Fruit fly (Drosophila melanogaster) whole organism, prepupa: ENCODE results near the gene eRF1.

ENCODE experiments used
- Blimp-1 ChIP-seq: fragments of 200-800 bp; sonication (Bioruptor generic); optimal IDR thresholded peaks from 3 replicates; lab custom pipeline; 2017; ENCODE audit warnings: missing biosample characterization, missing genetic modification characterization, mild to moderate bottlenecking, moderate library complexity, missing genetic modification reagents
- CG10631 ChIP-seq: fragments of 200-800 bp; sonication (Bioruptor generic); optimal IDR thresholded peaks from 2 replicates; lab custom pipeline; 2016; ENCODE audit warnings: missing biosample characterization, missing genetic modification characterization
- CG10669 ChIP-seq: fragments of 200-800 bp; sonication (Bioruptor generic); optimal IDR thresholded peaks from 3 replicates; lab custom pipeline; 2018; ENCODE audit warnings: missing biosample characterization, mild to moderate bottlenecking, missing genetic modification characterization, moderate library complexity
- CG11294 ChIP-seq: fragments of 200-800 bp; sonication (Bioruptor generic); IDR thresholded peaks from 2 replicates; pipeline ENCODE4 v1.3.6; 2022; ENCODE audit warnings: missing biosample characterization, missing genetic modification characterization
- CG11762 ChIP-seq: fragments of 200-800 bp; sonication (Bioruptor generic); optimal IDR thresholded peaks from 3 replicates; lab custom pipeline; 2016; ENCODE audit warnings: missing biosample characterization, missing genetic modification characterization; ENCODE audit not compliant: insufficient read depth
- CG15336 ChIP-seq: fragments of 200-800 bp; sonication (Bioruptor generic); IDR thresholded peaks from 2 replicates; pipeline ENCODE4 v1.3.6; 2022; ENCODE audit warnings: missing biosample characterization, missing genetic modification characterization
- CG1621 ChIP-seq: fragments of 200-800 bp; sonication (Bioruptor generic); optimal IDR thresholded peaks from 3 replicates; lab custom pipeline; 2018; ENCODE audit warnings: missing biosample characterization, mild to moderate bottlenecking, missing genetic modification characterization
- CG31627 ChIP-seq: fragments of 200-800 bp; sonication (Bioruptor generic); optimal IDR thresholded peaks from 3 replicates; lab custom pipeline; 2016; ENCODE audit warnings: missing biosample characterization, missing genetic modification characterization
- CG32006 ChIP-seq: fragments of 200-800 bp; sonication (Bioruptor generic); optimal IDR thresholded peaks from 3 replicates; lab custom pipeline; 2017; ENCODE audit warnings: missing biosample characterization, mild to moderate bottlenecking, missing genetic modification characterization
- CG34406 ChIP-seq: fragments of 200-800 bp; sonication (Bioruptor generic); optimal IDR thresholded peaks from 3 replicates; lab custom pipeline; 2016; ENCODE audit warnings: missing biosample characterization, missing genetic modification characterization
- CG3919 ChIP-seq: fragments of 200-800 bp; sonication (Bioruptor generic); optimal IDR thresholded peaks from 3 replicates; lab custom pipeline; 2016; ENCODE audit warnings: missing biosample characterization, missing genetic modification characterization
- CG4318 ChIP-seq: fragments of 200-800 bp; sonication (Bioruptor generic); optimal IDR thresholded peaks from 3 replicates; lab custom pipeline; 2017; ENCODE audit warnings: missing biosample characterization, mild to moderate bottlenecking, missing genetic modification characterization
- CG6163 ChIP-seq: fragments of 200-800 bp; sonication (Bioruptor generic); IDR thresholded peaks from 3 replicates; pipeline ENCODE4 v1.3.6; 2022; ENCODE audit warnings: missing biosample characterization, missing genetic modification characterization
- CG6792 ChIP-seq: fragments of 200-800 bp; sonication (Bioruptor generic); optimal IDR thresholded peaks from 3 replicates; lab custom pipeline; 2016; ENCODE audit warnings: missing biosample characterization, missing genetic modification characterization
- CG6808 ChIP-seq: fragments of 200-800 bp; sonication (Bioruptor generic); optimal IDR thresholded peaks from 3 replicates; lab custom pipeline; 2017; ENCODE audit warnings: missing biosample characterization, missing genetic modification characterization, mild to moderate bottlenecking, moderate library complexity, missing genetic modification reagents
- CG7368 ChIP-seq: fragments of 200-800 bp; sonication (Bioruptor generic); optimal IDR thresholded peaks from 3 replicates; lab custom pipeline; 2016; ENCODE audit warnings: missing biosample characterization, missing genetic modification characterization
- CG8119 ChIP-seq: fragments of 200-800 bp; sonication (Bioruptor generic); IDR thresholded peaks from 3 replicates; pipeline ENCODE4 v1.3.6; 2022; ENCODE audit warnings: missing biosample characterization, missing genetic modification characterization
- CG8632 ChIP-seq: fragments of 200-800 bp; sonication (Bioruptor generic); optimal IDR thresholded peaks from 3 replicates; lab custom pipeline; 2016; ENCODE audit warnings: missing biosample characterization, missing genetic modification characterization
- Eip75B ChIP-seq: fragments of 200-800 bp; sonication (Bioruptor generic); optimal IDR thresholded peaks from 3 replicates; lab custom pipeline; 2016; ENCODE audit warnings: missing biosample characterization, missing genetic modification characterization
- Eip93F ChIP-seq: fragments of 200-800 bp; sonication (Bioruptor generic); optimal IDR thresholded peaks from 2 replicates; lab custom pipeline; 2016; ENCODE audit warnings: missing biosample characterization, mild to moderate bottlenecking, missing genetic modification characterization
- Ets21C ChIP-seq: fragments of 200-800 bp; sonication (Bioruptor generic); optimal IDR thresholded peaks from 3 replicates; lab custom pipeline; 2016; ENCODE audit warnings: missing biosample characterization, missing genetic modification characterization
- Ets96B ChIP-seq: fragments of 200-800 bp; optimal IDR thresholded peaks from 2 replicates; lab custom pipeline; 2019; ENCODE audit warnings: missing biosample characterization, mild to moderate bottlenecking, missing genetic modification characterization, moderate library complexity
- Gug ChIP-seq: fragments of 200-800 bp; sonication (Bioruptor generic); IDR thresholded peaks from 2 replicates; pipeline ENCODE4 v1.3.6; 2022; ENCODE audit warnings: missing biosample characterization, missing genetic modification characterization
- Hr38 ChIP-seq: sonication (Bioruptor generic); optimal IDR thresholded peaks from 2 replicates; lab custom pipeline; 2016; ENCODE audit warnings: missing biosample characterization, missing genetic modification characterization
- Hr39 ChIP-seq: fragments of 200-800 bp; sonication (Bioruptor generic); optimal IDR thresholded peaks from 2 replicates; lab custom pipeline; 2016; ENCODE audit warnings: missing biosample characterization, missing genetic modification characterization
- Lpt ChIP-seq: fragments of 200-800 bp; sonication (Bioruptor generic); optimal IDR thresholded peaks from 3 replicates; lab custom pipeline; 2016; ENCODE audit warnings: missing biosample characterization, missing genetic modification characterization
- Met ChIP-seq: fragments of 200-800 bp; sonication (Bioruptor generic); optimal IDR thresholded peaks from 3 replicates; lab custom pipeline; 2016; ENCODE audit warnings: missing biosample characterization, missing genetic modification characterization
- Smox ChIP-seq: fragments of 200-800 bp; sonication (Bioruptor generic); optimal IDR thresholded peaks from 3 replicates; lab custom pipeline; 2016; ENCODE audit warnings: missing biosample characterization, missing genetic modification characterization
- Sox102F ChIP-seq: fragments of 200-800 bp; sonication (Bioruptor generic); optimal IDR thresholded peaks from 2 replicates; lab custom pipeline; 2016; ENCODE audit warnings: missing biosample characterization, mild to moderate bottlenecking, missing genetic modification characterization
- Sox14 ChIP-seq: fragments of 200-800 bp; sonication (Bioruptor generic); optimal IDR thresholded peaks from 3 replicates; lab custom pipeline; 2016; ENCODE audit warnings: missing biosample characterization, missing genetic modification characterization
- achi ChIP-seq: fragments of 200-800 bp; sonication (Bioruptor generic); optimal IDR thresholded peaks from 3 replicates; lab custom pipeline; 2016; ENCODE audit warnings: missing biosample characterization, missing genetic modification characterization
- acj6 ChIP-seq: fragments of 200-800 bp; sonication (Bioruptor generic); optimal IDR thresholded peaks from 3 replicates; lab custom pipeline; 2016; ENCODE audit warnings: missing biosample characterization, missing genetic modification characterization
- cyc ChIP-seq: fragments of 200-800 bp; sonication (Bioruptor generic); optimal IDR thresholded peaks from 3 replicates; lab custom pipeline; 2016; ENCODE audit warnings: missing biosample characterization, missing genetic modification characterization
- dac ChIP-seq: fragments of 200-800 bp; sonication (Bioruptor generic); optimal IDR thresholded peaks from 2 replicates; lab custom pipeline; 2017; ENCODE audit warnings: missing biosample characterization, mild to moderate bottlenecking, missing genetic modification characterization
- eg ChIP-seq: fragments of 200-800 bp; sonication (Bioruptor generic); IDR thresholded peaks from 3 replicates; pipeline ENCODE4 v1.3.6; 2022; ENCODE audit warnings: missing biosample characterization, missing genetic modification characterization
- esn ChIP-seq: fragments of 200-800 bp; sonication (Bioruptor generic); optimal IDR thresholded peaks from 2 replicates; lab custom pipeline; 2016; ENCODE audit warnings: missing biosample characterization, mild to moderate bottlenecking, missing genetic modification characterization, moderate library complexity
- fd59A ChIP-seq: fragments of 200-800 bp; sonication (Bioruptor generic); optimal IDR thresholded peaks from 2 replicates; lab custom pipeline; 2017; ENCODE audit warnings: missing biosample characterization, mild to moderate bottlenecking, missing genetic modification characterization, missing genetic modification reagents
- fd85E ChIP-seq: fragments of 200-800 bp; sonication (Bioruptor generic); optimal IDR thresholded peaks from 3 replicates; lab custom pipeline; 2016; ENCODE audit warnings: missing biosample characterization, missing genetic modification characterization
- fkh ChIP-seq: fragments of 200-800 bp; sonication (Bioruptor generic); optimal IDR thresholded peaks from 3 replicates; lab custom pipeline; 2017; ENCODE audit warnings: missing biosample characterization, mild to moderate bottlenecking, missing genetic modification characterization, moderate library complexity
- net ChIP-seq: fragments of 200-800 bp; sonication (Bioruptor generic); optimal IDR thresholded peaks from 3 replicates; lab custom pipeline; 2016; ENCODE audit warnings: missing biosample characterization, missing genetic modification characterization
- salr ChIP-seq, 2 experiments: fragments of 200-800 bp; sonication (Bioruptor generic); optimal IDR thresholded peaks; 3 replicates each; lab custom pipeline; 2016 to 2018; ENCODE audit warnings: missing biosample characterization in 2 of 2, missing genetic modification characterization in 2 of 2, mild to moderate bottlenecking in 1 of 2
- ss ChIP-seq, 2 experiments: fragments of 200-800 bp; sonication (Bioruptor generic); optimal IDR thresholded peaks; 2 replicates in 1 of 2; 3 replicates in 1 of 2; lab custom pipeline; 2017 to 2018; ENCODE audit warnings: mild to moderate bottlenecking in 2 of 2, missing biosample characterization in 2 of 2, missing genetic modification characterization in 2 of 2, moderate library complexity in 1 of 2
- svp ChIP-seq: fragments of 200-800 bp; sonication (Bioruptor generic); peaks from one replicate; lab custom pipeline; 2016; ENCODE audit warnings: missing biosample characterization, missing genetic modification characterization
- topi ChIP-seq: fragments of 200-800 bp; sonication (Bioruptor generic); optimal IDR thresholded peaks from 3 replicates; lab custom pipeline; 2016; ENCODE audit warnings: missing biosample characterization, missing genetic modification characterization
- vri ChIP-seq: fragments of 200-800 bp; sonication (Bioruptor generic); optimal IDR thresholded peaks from 3 replicates; lab custom pipeline; 2016; ENCODE audit warnings: missing biosample characterization, mild to moderate bottlenecking, missing genetic modification characterization

Gene eRF1

DNA sequence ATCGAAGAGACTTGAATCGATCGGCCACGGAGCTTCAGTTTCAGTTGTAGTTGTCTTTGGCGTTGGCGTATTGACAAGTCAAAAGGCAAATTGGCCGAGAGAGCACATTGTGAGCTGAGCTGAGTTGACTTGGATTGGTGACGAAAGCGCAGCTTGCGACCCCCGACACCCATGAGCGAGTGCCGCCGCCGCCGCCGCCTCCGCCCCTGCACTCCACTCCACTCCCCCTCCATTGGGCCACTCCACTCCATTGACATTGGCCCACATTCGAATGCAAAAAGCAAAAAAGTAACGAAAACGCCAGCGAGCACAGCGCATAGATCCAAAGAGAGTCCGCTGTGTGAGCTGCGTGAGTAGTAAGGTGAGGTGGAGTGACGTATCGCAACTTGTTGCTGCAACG is 49.6 kb downstream of the eRF1 start:
- TF ChIP-seq Lpt: no peak
- no peak for TF ChIP-seq Ets96B (tag; lab: Kevin White, UChicago)
- no peak for TF ChIP-seq Sox14 (GFP tag; lab: Kevin White, UChicago)
- TF ChIP-seq CG6163 (GFP tag; lab: Robert Waterston, UW): no peak
- no peak for TF ChIP-seq CG32006 (GFP tag; lab: Kevin White, UChicago)
- TF ChIP-seq CG11294 (GFP tag; lab: Robert Waterston, UW): no peak
- no peak for TF ChIP-seq Sox102F (GFP tag; lab: Kevin White, UChicago)
- TF ChIP-seq CG10631: no peak
- no peak for TF ChIP-seq eg (GFP tag; lab: Robert Waterston, UW)
- TF ChIP-seq Eip93F (GFP tag; lab: Kevin White, UChicago): no peak
- no peak for TF ChIP-seq Met (GFP tag; lab: Kevin White, UChicago)
- TF ChIP-seq Ets21C: no peak
- TF ChIP-seq CG11762: no peak
- TF ChIP-seq acj6 (GFP tag; lab: Kevin White, UChicago): no peak
- no peak for TF ChIP-seq topi (GFP tag; lab: Kevin White, UChicago)
- TF ChIP-seq CG6792 (GFP tag; lab: Kevin White, UChicago): no peak

DNA sequence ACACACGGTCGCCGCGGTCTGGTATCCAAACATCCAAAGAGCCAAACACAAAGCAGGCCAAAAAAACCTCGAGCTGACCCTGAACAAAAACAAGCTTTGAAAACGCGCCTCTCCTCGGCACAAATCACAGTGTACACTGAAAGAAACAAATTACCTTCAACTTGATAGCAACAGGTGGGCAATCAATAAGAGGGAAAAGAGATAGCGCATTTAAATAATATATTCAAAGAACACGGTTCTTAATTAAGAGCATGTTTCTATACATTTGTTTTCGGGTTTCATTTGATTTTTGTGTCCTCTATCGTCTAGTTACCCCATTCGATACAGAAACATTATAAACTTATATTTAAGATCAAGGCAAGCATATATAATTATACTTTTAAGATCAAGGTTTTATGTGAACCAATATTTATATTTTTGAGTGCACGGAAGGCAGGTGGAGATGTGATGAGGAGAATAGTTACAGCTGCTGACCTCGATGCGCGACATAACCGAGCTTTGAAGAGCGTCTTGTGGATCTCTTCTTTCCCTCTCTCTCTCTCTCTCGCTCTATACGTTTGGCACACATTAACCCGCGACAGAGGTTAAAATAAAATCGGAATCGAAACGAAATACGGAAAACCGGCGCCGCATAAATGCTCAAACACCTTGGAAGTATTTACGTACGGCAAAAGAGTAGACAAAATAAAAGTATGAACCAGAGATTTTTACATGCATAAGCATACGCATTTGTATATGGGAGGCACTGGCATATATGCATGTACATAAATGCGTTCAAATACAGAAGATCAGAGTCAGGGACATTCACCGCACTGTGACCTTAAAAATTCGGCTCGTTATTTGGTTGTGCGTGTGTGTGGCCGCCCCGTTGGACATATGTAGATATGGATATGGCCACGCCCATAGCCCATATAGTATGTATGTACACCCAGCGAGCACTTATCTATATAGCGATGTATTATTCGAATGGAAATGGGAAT is 50.4 kb downstream of the eRF1 start:
- peak; percentile 34 to 85 for TF ChIP-seq salr (GFP tag; optimal IDR thresholded peaks at IDR 0.05; lab: Kevin White, UChicago)
- peak; percentile 88 for TF ChIP-seq CG4318 (GFP tag; lab: Kevin White, UChicago)
- TF ChIP-seq ss (GFP tag; optimal IDR thresholded peaks at IDR 0.05; lab: Kevin White, UChicago): peak in 1 of 2 experiments; percentile 54
- no peak for TF ChIP-seq Blimp-1 (GFP tag; lab: Kevin White, UChicago)
- peak; percentile 77 for TF ChIP-seq eg (GFP tag; lab: Robert Waterston, UW)
- TF ChIP-seq fd59A (GFP tag; lab: Kevin White, UChicago): peak; percentile 75
- TF ChIP-seq CG15336 (GFP tag; lab: Robert Waterston, UW): peak; percentile 85
- TF ChIP-seq CG8119 (GFP tag; lab: Robert Waterston, UW): peak; percentile 76
- TF ChIP-seq esn (GFP tag; lab: Kevin White, UChicago): peak; percentile 79
- TF ChIP-seq CG7368 (GFP tag; lab: Kevin White, UChicago): peak; percentile 74
- peak; percentile 88 for TF ChIP-seq Eip75B (GFP tag; lab: Kevin White, UChicago)
- TF ChIP-seq svp (GFP tag; lab: Kevin White, UChicago): peak; percentile 89
- peak; percentile 65; the same call in 1 of the 2 replicates for TF ChIP-seq CG11294 (GFP tag; lab: Robert Waterston, UW)
- peak; percentile 82 for TF ChIP-seq dac (GFP tag; lab: Kevin White, UChicago)
- TF ChIP-seq CG3919 (GFP tag; lab: Kevin White, UChicago): peak; percentile 84
- peak; percentile 78 for TF ChIP-seq Sox102F (GFP tag; lab: Kevin White, UChicago)
- peak; percentile 75 for TF ChIP-seq Smox (GFP tag; lab: Kevin White, UChicago)
- TF ChIP-seq acj6 (GFP tag; lab: Kevin White, UChicago): peak; percentile 81
- TF ChIP-seq topi (GFP tag; lab: Kevin White, UChicago): peak; percentile 73
- TF ChIP-seq fd85E (GFP tag; lab: Kevin White, UChicago): peak; percentile 2
- peak; percentile 59 for TF ChIP-seq cyc (GFP tag; lab: Kevin White, UChicago)
- peak; percentile 70 for TF ChIP-seq CG10669 (GFP tag; lab: Kevin White, UChicago)
- TF ChIP-seq Hr39 (GFP tag; lab: Kevin White, UChicago): peak; percentile 65
- TF ChIP-seq CG6808 (GFP tag; lab: Kevin White, UChicago): peak; percentile 65
- peak; percentile 39 for TF ChIP-seq vri (GFP tag; lab: Kevin White, UChicago)
- TF ChIP-seq Eip93F (GFP tag; lab: Kevin White, UChicago): peak; percentile 11
- TF ChIP-seq achi (GFP tag; lab: Kevin White, UChicago): peak; percentile 80
- peak; percentile 95 for TF ChIP-seq CG32006 (GFP tag; lab: Kevin White, UChicago)
- TF ChIP-seq fkh: peak; percentile 62
- TF ChIP-seq CG34406 (GFP tag; lab: Kevin White, UChicago): peak; percentile 80
- TF ChIP-seq Ets21C: peak; percentile 50
- TF ChIP-seq Hr38 (GFP tag; lab: Kevin White, UChicago): no peak
- TF ChIP-seq CG6792 (GFP tag; lab: Kevin White, UChicago): peak; percentile 78
- peak; percentile 52; the same call in 1 of the 2 replicates for TF ChIP-seq Gug
- TF ChIP-seq CG31627 (GFP tag; lab: Kevin White, UChicago): peak; percentile 61
- TF ChIP-seq CG6163 (GFP tag; lab: Robert Waterston, UW): peak; percentile 64
- peak; percentile 39 for TF ChIP-seq CG1621 (tag; lab: Kevin White, UChicago)
- TF ChIP-seq net (GFP tag; lab: Kevin White, UChicago): peak; percentile 81
- peak; percentile 76 for TF ChIP-seq Met (GFP tag; lab: Kevin White, UChicago)
- TF ChIP-seq CG11762: peak; percentile 77
- TF ChIP-seq CG8632 (GFP tag; lab: Kevin White, UChicago): peak; percentile 79
